Fruit fly (Drosophila melanogaster) whole organism, embryonic: ENCODE results near the gene CG18473.

Experiments
- ATbp ChIP-seq: fragments of 200-800 bp; sonication (Bioruptor generic); optimal IDR thresholded peaks from 2 replicates; lab custom pipeline; 2017; ENCODE audit warnings: missing biosample characterization, mild to moderate bottlenecking, missing genetic modification characterization, missing genetic modification reagents
- Atf3 ChIP-seq: fragments of 200-800 bp; sonication (Bioruptor generic); optimal IDR thresholded peaks from 3 replicates; lab custom pipeline; 2016; ENCODE audit warnings: missing biosample characterization, missing genetic modification characterization
- CG11456 ChIP-seq: fragments of 200-800 bp; sonication (Bioruptor generic); IDR thresholded peaks from 3 replicates; pipeline ENCODE4 v1.3.6; 2022; ENCODE audit warnings: missing biosample characterization, missing genetic modification characterization
- CG11504 ChIP-seq: fragments of 200-800 bp; sonication (Bioruptor generic); optimal IDR thresholded peaks from 3 replicates; lab custom pipeline; 2019; ENCODE audit warnings: missing biosample characterization, mild to moderate bottlenecking, missing genetic modification characterization, moderate library complexity
- CG14441 ChIP-seq: fragments of 200-800 bp; sonication (Bioruptor generic); IDR thresholded peaks from 2 replicates; pipeline ENCODE4 v1.3.6; 2022; ENCODE audit warnings: missing biosample characterization, missing genetic modification characterization
- CG14710 ChIP-seq: fragments of 200-800 bp; sonication (Bioruptor generic); optimal IDR thresholded peaks from 3 replicates; lab custom pipeline; 2019; ENCODE audit warnings: missing biosample characterization, mild to moderate bottlenecking, missing genetic modification characterization, moderate library complexity
- CG15479 ChIP-seq: fragments of 200-800 bp; sonication (Bioruptor generic); optimal IDR thresholded peaks from 3 replicates; lab custom pipeline; 2019; ENCODE audit warnings: missing biosample characterization, mild to moderate bottlenecking, missing genetic modification characterization, moderate library complexity
- CG15601 ChIP-seq: fragments of 200-800 bp; sonication (Bioruptor generic); optimal IDR thresholded peaks from 3 replicates; lab custom pipeline; 2019; ENCODE audit warnings: missing biosample characterization, mild to moderate bottlenecking, missing genetic modification characterization, moderate library complexity
- CG17829 ChIP-seq: fragments of 200-800 bp; optimal IDR thresholded peaks from 2 replicates; lab custom pipeline; 2019; ENCODE audit warnings: missing biosample characterization, mild to moderate bottlenecking, missing genetic modification characterization, moderate library complexity
- CG32532 ChIP-seq: fragments of 200-800 bp; sonication (Bioruptor generic); IDR thresholded peaks from 2 replicates; pipeline ENCODE4 v1.3.6; 2022; ENCODE audit warnings: missing biosample characterization, missing genetic modification characterization
- CG33557 ChIP-seq: fragments of 200-800 bp; sonication (Bioruptor generic); optimal IDR thresholded peaks from 2 replicates; lab custom pipeline; 2019; ENCODE audit warnings: missing biosample characterization, mild to moderate bottlenecking, missing genetic modification characterization, moderate library complexity
- CG34224 ChIP-seq: fragments of 200-800 bp; sonication (Bioruptor generic); IDR thresholded peaks from 3 replicates; pipeline ENCODE4 v1.3.6; 2022; ENCODE audit warnings: missing biosample characterization, missing genetic modification characterization; ENCODE audit not compliant: partially characterized antibody
- CG34376 ChIP-seq: fragments of 200-800 bp; sonication (Bioruptor generic); optimal IDR thresholded peaks from 2 replicates; lab custom pipeline; 2018; ENCODE audit warnings: missing biosample characterization, mild to moderate bottlenecking, missing genetic modification characterization
- CG7372 ChIP-seq: fragments of 200-800 bp; sonication (Bioruptor generic); IDR thresholded peaks from 2 replicates; pipeline ENCODE4 v1.3.6; 2022; ENCODE audit warnings: missing biosample characterization, missing genetic modification characterization
- CG7745 ChIP-seq: fragments of 200-800 bp; sonication (Bioruptor generic); optimal IDR thresholded peaks from 2 replicates; lab custom pipeline; 2018; ENCODE audit warnings: missing biosample characterization, mild to moderate bottlenecking, missing genetic modification characterization, moderate library complexity
- CG9876 ChIP-seq: fragments of 200-800 bp; sonication (Bioruptor generic); optimal IDR thresholded peaks from 2 replicates; lab custom pipeline; 2016; ENCODE audit warnings: missing biosample characterization, missing genetic modification characterization
- Camta ChIP-seq: fragments of 200-800 bp; sonication (Bioruptor generic); optimal IDR thresholded peaks from 2 replicates; lab custom pipeline; 2016; ENCODE audit warnings: missing biosample characterization, missing genetic modification characterization
- Dbx ChIP-seq: fragments of 200-800 bp; sonication (Bioruptor generic); IDR thresholded peaks from 3 replicates; pipeline ENCODE4 v1.3.6; 2022; ENCODE audit warnings: missing biosample characterization, missing genetic modification characterization
- Deaf1 ChIP-seq: fragments of 200-800 bp; optimal IDR thresholded peaks from 3 replicates; lab custom pipeline; 2019; ENCODE audit warnings: missing biosample characterization, mild to moderate bottlenecking, missing genetic modification characterization, moderate library complexity
- HLHmδ ChIP-seq: fragments of 200-800 bp; sonication (Bioruptor generic); optimal IDR thresholded peaks from 2 replicates; lab custom pipeline; 2018; ENCODE audit warnings: missing biosample characterization, mild to moderate bottlenecking, missing genetic modification characterization, moderate library complexity
- NFAT ChIP-seq: fragments of 200-800 bp; sonication (Bioruptor generic); IDR thresholded peaks from 2 replicates; pipeline ENCODE4 v1.3.6; 2022; ENCODE audit warnings: missing biosample characterization, missing genetic modification characterization
- Nf-YB ChIP-seq: fragments of 200-800 bp; sonication (Bioruptor generic); optimal IDR thresholded peaks from 3 replicates; lab custom pipeline; 2019; ENCODE audit warnings: missing biosample characterization, mild to moderate bottlenecking, missing genetic modification characterization, moderate library complexity
- Optix ChIP-seq: fragments of 200-800 bp; sonication (Bioruptor generic); IDR thresholded peaks from 3 replicates; pipeline ENCODE4 v1.3.6; 2022; ENCODE audit warnings: missing biosample characterization, missing genetic modification characterization
- Pdp1 ChIP-seq, 2 experiments: fragments of 200-800 bp; sonication (Bioruptor generic); optimal IDR thresholded peaks; 3 replicates each; lab custom pipeline; 2016; ENCODE audit warnings: missing biosample characterization in 2 of 2, missing genetic modification characterization in 2 of 2, mild to moderate bottlenecking in 1 of 2, moderate library complexity in 1 of 2
- Ptx1 ChIP-seq: fragments of 200-800 bp; sonication (Bioruptor generic); IDR thresholded peaks from 2 replicates; pipeline ENCODE4 v1.3.6; 2022; ENCODE audit warnings: missing biosample characterization, missing genetic modification characterization
- Stat92E ChIP-seq, 3 experiments: fragments of >200 bp in 2 of 3; fragments of 200-800 bp in 1 of 3; sonication (Bioruptor generic) in 1 of 3; optimal IDR thresholded peaks; 2 replicates each; lab custom pipeline; 2017 to 2019; ENCODE audit warnings: missing biosample characterization in 3 of 3, missing genetic modification characterization in 3 of 3, mild to moderate bottlenecking in 1 of 3, moderate library complexity in 1 of 3
- Trl ChIP-seq, 3 experiments: fragments of >200 bp in 2 of 3; fragments of 200-800 bp in 1 of 3; sonication (Bioruptor generic) in 1 of 3; optimal IDR thresholded peaks; 2 replicates in 1 of 3; 3 replicates in 2 of 3; lab custom pipeline; 2016 to 2017; ENCODE audit warnings: missing biosample characterization in 1 of 3, missing genetic modification characterization in 1 of 3
- abd-A ChIP-seq: fragments of 200-800 bp; sonication (Bioruptor generic); optimal IDR thresholded peaks from 3 replicates; lab custom pipeline; 2019; ENCODE audit warnings: missing biosample characterization, mild to moderate bottlenecking, missing genetic modification characterization, moderate library complexity
- cg ChIP-seq: fragments of 200-800 bp; sonication (Bioruptor generic); optimal IDR thresholded peaks from 3 replicates; lab custom pipeline; 2019; ENCODE audit warnings: missing biosample characterization, mild to moderate bottlenecking, missing genetic modification characterization, moderate library complexity
- ci ChIP-seq: fragments of 200-800 bp; sonication (Bioruptor generic); IDR thresholded peaks from 3 replicates; pipeline ENCODE4 v1.3.6; 2022; ENCODE audit warnings: missing biosample characterization, missing genetic modification characterization
- croc ChIP-seq: fragments of 200-800 bp; sonication (Bioruptor generic); conservative IDR thresholded peaks from 3 replicates; pipeline ENCODE4 v1.3.6; 2022; ENCODE audit warnings: missing biosample characterization, missing genetic modification characterization
- dysf ChIP-seq: fragments of 200-800 bp; sonication (Bioruptor generic); IDR thresholded peaks from 3 replicates; pipeline ENCODE4 v1.3.6; 2022; ENCODE audit warnings: missing biosample characterization, missing genetic modification characterization
- eve ChIP-seq, 2 experiments: fragments of >200 bp; optimal IDR thresholded peaks; 2 replicates each; lab custom pipeline; 2017; ENCODE audit warnings: missing biosample characterization in 2 of 2, missing genetic modification characterization in 2 of 2
- ftz-f1 ChIP-seq: fragments of 200-800 bp; sonication (Bioruptor generic); optimal IDR thresholded peaks from 2 replicates; lab custom pipeline; 2016; ENCODE audit warnings: missing biosample characterization, missing genetic modification characterization
- gcm ChIP-seq: fragments of 200-800 bp; sonication (Bioruptor generic); optimal IDR thresholded peaks from 2 replicates; lab custom pipeline; 2019; ENCODE audit warnings: missing biosample characterization, mild to moderate bottlenecking, missing genetic modification characterization, moderate library complexity
- jing ChIP-seq: fragments of 200-800 bp; sonication (Bioruptor generic); optimal IDR thresholded peaks from 2 replicates; lab custom pipeline; 2018; ENCODE audit warnings: missing biosample characterization, mild to moderate bottlenecking, missing genetic modification characterization
- kni ChIP-seq: fragments of 200-800 bp; sonication (Bioruptor generic); optimal IDR thresholded peaks from 3 replicates; lab custom pipeline; 2017; ENCODE audit warnings: mild to moderate bottlenecking, missing biosample characterization, missing genetic modification reagents, missing genetic modification characterization
- lilli ChIP-seq: fragments of 200-800 bp; sonication (Bioruptor generic); optimal IDR thresholded peaks from 3 replicates; lab custom pipeline; 2016; ENCODE audit warnings: missing biosample characterization, missing genetic modification characterization
- mirr ChIP-seq: fragments of 200-800 bp; sonication (Bioruptor generic); optimal IDR thresholded peaks from 3 replicates; lab custom pipeline; 2018; ENCODE audit warnings: missing biosample characterization, mild to moderate bottlenecking, missing genetic modification characterization
- nerfin-1 ChIP-seq: fragments of 200-800 bp; sonication (Bioruptor generic); optimal IDR thresholded peaks from 3 replicates; lab custom pipeline; 2019; ENCODE audit warnings: missing biosample characterization, mild to moderate bottlenecking, missing genetic modification characterization, moderate library complexity
- sd ChIP-seq: fragments of 200-800 bp; sonication (Bioruptor generic); optimal IDR thresholded peaks from 3 replicates; lab custom pipeline; 2018; ENCODE audit warnings: missing biosample characterization, mild to moderate bottlenecking, missing genetic modification characterization, moderate library complexity
- sqz ChIP-seq: fragments of 200-800 bp; sonication (Bioruptor generic); optimal IDR thresholded peaks from 3 replicates; lab custom pipeline; 2018; ENCODE audit warnings: missing biosample characterization, mild to moderate bottlenecking, missing genetic modification characterization
- twi ChIP-seq: fragments of 200-800 bp; optimal IDR thresholded peaks from 2 replicates; lab custom pipeline; 2019; ENCODE audit warnings: missing biosample characterization, mild to moderate bottlenecking, missing genetic modification characterization, moderate library complexity
- usp ChIP-seq: fragments of >200 bp; optimal IDR thresholded peaks from 2 replicates; lab custom pipeline; 2017; ENCODE audit warnings: missing biosample characterization, missing genetic modification characterization
- yki ChIP-seq: fragments of >200 bp; optimal IDR thresholded peaks from 3 replicates; lab custom pipeline; 2018

The CG18473 gene

DNA sequence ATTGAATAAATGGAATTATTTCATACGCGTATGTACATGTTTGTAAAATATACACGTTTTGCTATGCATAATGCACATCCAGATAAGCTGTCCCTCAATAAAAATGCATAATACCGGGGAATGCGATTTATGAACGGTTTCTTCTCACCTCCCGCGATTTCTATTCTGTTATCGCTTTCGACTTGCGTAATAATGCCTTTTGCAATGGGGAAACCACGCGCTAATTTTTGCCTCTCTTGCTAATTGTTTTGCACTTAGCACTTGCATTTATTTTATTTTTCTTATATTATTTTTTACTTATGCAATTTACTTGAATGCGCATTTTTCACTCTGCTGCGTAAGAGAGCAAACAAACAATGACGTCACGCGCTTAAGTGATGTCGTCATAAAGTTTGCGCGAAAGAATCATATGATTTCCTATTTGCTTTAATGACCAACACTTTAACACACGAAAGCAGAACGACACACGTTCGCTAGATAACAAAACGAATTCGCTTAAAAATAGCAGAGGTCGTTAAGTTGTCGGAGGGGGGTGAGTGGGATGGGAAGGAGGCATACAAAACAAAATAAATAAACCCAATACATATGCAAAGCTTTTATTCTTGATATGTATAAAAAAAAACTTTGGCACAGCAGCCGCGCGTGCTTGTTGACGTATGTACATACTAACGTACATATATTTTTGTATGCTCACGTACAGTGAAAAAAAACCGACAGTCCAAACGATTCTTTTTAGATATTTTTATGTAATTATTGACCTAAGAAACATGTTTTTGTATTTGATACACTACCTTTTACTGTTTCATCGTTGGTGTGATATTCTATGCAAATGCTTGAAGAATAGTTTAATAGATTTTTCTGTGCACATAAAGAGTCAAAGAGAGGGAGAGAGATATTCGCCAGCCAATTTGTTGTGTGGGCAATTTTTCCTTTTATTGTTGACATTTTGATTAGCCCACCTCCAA, 11.4 kb upstream of the CG18473 start (continued):
- no peak for TF ChIP-seq dysf (GFP tag; lab: Robert Waterston, UW)
- TF ChIP-seq Camta: peak; percentile 54
- TF ChIP-seq CG9876: peak; percentile 24
- TF ChIP-seq Nf-YB (GFP tag; lab: Kevin White, UChicago): no peak
- TF ChIP-seq CG7372 (GFP tag; lab: Robert Waterston, UW): no peak
- no peak for TF ChIP-seq CG34224 (GFP tag; lab: Robert Waterston, UW)
- TF ChIP-seq yki (lab: Kevin White, UChicago): no peak
- no peak for TF ChIP-seq cg (GFP tag; lab: Kevin White, UChicago)
- TF ChIP-seq NFAT (GFP tag; lab: Robert Waterston, UW): no peak
- TF ChIP-seq usp (GFP tag; lab: Kevin White, UChicago): no peak
- no peak for TF ChIP-seq gcm (GFP tag; lab: Kevin White, UChicago)
- no peak for TF ChIP-seq CG32532 (GFP tag; lab: Robert Waterston, UW)
- no peak for TF ChIP-seq ATbp
- TF ChIP-seq CG14441 (GFP tag; lab: Robert Waterston, UW): no peak
- TF ChIP-seq Dbx (GFP tag; lab: Robert Waterston, UW): no peak
- 0 out of 2 replicates have a peak, but pooled peaks have one; percentile 22 for TF ChIP-seq Ptx1 (GFP tag; lab: Robert Waterston, UW)
- peak; percentile 23 for TF ChIP-seq jing

DNA sequence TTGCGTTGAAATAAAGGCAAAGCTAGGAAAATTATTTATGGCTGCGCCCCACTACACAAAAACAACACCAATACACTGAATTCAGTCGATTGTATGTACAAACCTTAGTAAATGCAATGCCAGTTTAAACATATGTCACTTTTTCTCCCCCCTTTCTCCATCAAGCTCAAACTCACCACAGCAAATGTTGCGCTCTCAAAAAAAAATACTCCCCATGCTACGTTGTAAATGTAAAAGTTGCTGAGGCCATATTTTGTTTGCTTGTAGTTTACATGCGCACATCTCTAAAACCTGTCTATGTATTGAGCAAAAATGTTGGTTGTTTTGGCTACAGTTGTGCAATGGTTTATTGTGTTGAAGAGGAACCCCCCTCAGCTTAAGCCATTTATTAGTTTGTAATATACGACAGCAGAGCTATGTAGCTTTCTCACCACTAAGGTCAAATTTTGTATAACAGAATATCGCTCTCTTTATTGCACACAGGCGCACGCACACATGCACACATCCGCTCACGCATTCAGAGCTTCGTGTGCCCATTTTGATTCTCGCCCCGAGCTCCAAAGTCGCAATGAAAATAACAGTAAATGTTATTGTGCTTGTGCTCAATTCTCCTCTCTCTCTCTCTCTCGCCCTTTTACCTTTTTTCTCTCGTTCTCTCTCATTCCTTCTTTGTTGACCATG, 10.4 kb upstream of the CG18473 start:
- TF ChIP-seq CG11504 (peak; percentile 94), twi (peak; percentile 72), ftz-f1 (GFP tag; lab: Kevin White, UChicago) (peak; percentile 67), CG15601 (tag; lab: Kevin White, UChicago) (peak; percentile 29), CG33557 (GFP tag; lab: Kevin White, UChicago) (peak; percentile 23), cg (GFP tag; lab: Kevin White, UChicago) (peak; percentile 91), nerfin-1 (peak; percentile 51), Pdp1 (GFP tag; optimal IDR thresholded peaks at IDR 0.05; lab: Kevin White, UChicago) (peak in 1 of 2 experiments; percentile 92), CG11456 (GFP tag; lab: Robert Waterston, UW) (no peak), CG15479 (GFP tag; lab: Kevin White, UChicago) (no peak), CG14710 (no peak), CG17829 (tag; lab: Kevin White, UChicago) (no peak), Atf3 (no peak), sd (tag; lab: Kevin White, UChicago) (peak; percentile 62), kni (GFP tag; lab: Kevin White, UChicago) (peak; percentile 97), sqz (peak; percentile 85), eve (GFP tag; optimal IDR thresholded peaks at IDR 0.05; lab: Kevin White, UChicago) (peak in 1 of 2 experiments; percentile 63), mirr (GFP tag; lab: Kevin White, UChicago) (peak; percentile 86), abd-A (tag; lab: Kevin White, UChicago) (peak; percentile 99), lilli (GFP tag; lab: Kevin White, UChicago) (no peak), Optix (GFP tag; lab: Robert Waterston, UW) (no peak), Stat92E (GFP tag; optimal IDR thresholded peaks at IDR 0.05; lab: Kevin White, UChicago) (peak in 1 of 3 experiments; percentile 84), CG7745 (tag; lab: Kevin White, UChicago) (peak; percentile 3), yki (lab: Kevin White, UChicago) (peak; percentile 55), Deaf1 (tag; lab: Kevin White, UChicago) (peak; percentile 87), HLHmδ (peak; percentile 20), Trl (optimal IDR thresholded peaks at IDR 0.05; lab: Kevin White, UChicago) (peak; percentile 89 to 98), Trl (GFP tag; optimal IDR thresholded peaks at IDR 0.05; lab: Kevin White, UChicago) (peak; percentile 16), ci (no peak), CG34376 (peak; percentile 69), croc (no peak)
